Worm (Caenorhabditis elegans) whole organism, L1 larva: ENCODE data around the gene F54F2.9.

Experiments used
- C04F5.9 ChIP-seq: sonication (generic microtip); optimal IDR thresholded peaks from 2 replicates; lab custom pipeline; 2016; ENCODE audit warnings: missing genetic modification characterization, missing compliant biosample characterization
- ceh-82 ChIP-seq, 3 experiments: fragments of 150-350 bp in 1 of 3; sonication (generic microtip) in 2 of 3; optimal IDR thresholded peaks; 2 replicates each; lab custom pipeline; 2014 to 2017; ENCODE audit warnings: missing biosample characterization in 3 of 3, missing genetic modification characterization in 3 of 3
- ceh-88 ChIP-seq: fragments of 200-800 bp; sonication (Bioruptor generic); IDR thresholded peaks from 2 replicates; pipeline ENCODE4 v1.3.6; 2022; ENCODE audit warnings: missing genetic modification characterization, missing compliant biosample characterization
- ces-1 ChIP-seq: fragments of 150-350 bp; optimal IDR thresholded peaks from 2 replicates; lab custom pipeline; 2014; ENCODE audit warnings: missing biosample characterization, missing genetic modification reagents, missing genetic modification characterization
- dpl-1 ChIP-seq, 3 experiments: fragments of 150-350 bp in 2 of 3; sonication (generic microtip) in 1 of 3; optimal IDR thresholded peaks; 2 replicates each; lab custom pipeline; 2014 to 2017; ENCODE audit warnings: missing biosample characterization in 3 of 3, missing genetic modification characterization in 3 of 3, missing genetic modification reagents in 3 of 3
- efl-3 ChIP-seq: fragments of 200-800 bp; sonication (Bioruptor generic); optimal IDR thresholded peaks from 2 replicates; lab custom pipeline; 2018; ENCODE audit warnings: mild to moderate bottlenecking, missing genetic modification characterization, missing compliant biosample characterization
- egl-13 ChIP-seq: sonication (generic microtip); optimal IDR thresholded peaks from 2 replicates; lab custom pipeline; 2016; ENCODE audit warnings: missing genotype, missing genetic modification reagents, missing genetic modification characterization, missing compliant biosample characterization
- elt-3 ChIP-seq, 6 experiments: fragments of 150-350 bp in 1 of 6; sonication (generic microtip); optimal IDR thresholded peaks; 2 replicates each; lab custom pipeline; 2017 to 2018; ENCODE audit warnings: missing biosample characterization in 6 of 6, missing genetic modification characterization in 6 of 6, inconsistent platforms in 1 of 6
- fkh-10 ChIP-seq: sonication (generic microtip); optimal IDR thresholded peaks from 2 replicates; lab custom pipeline; 2017; ENCODE audit warnings: missing biosample characterization, missing genetic modification reagents, missing genetic modification characterization
- fkh-4 ChIP-seq: sonication (generic microtip); optimal IDR thresholded peaks from 2 replicates; lab custom pipeline; 2016; ENCODE audit warnings: missing compliant biosample characterization, missing genetic modification characterization, borderline replicate concordance
- fkh-8 ChIP-seq: sonication (generic microtip); optimal IDR thresholded peaks from 2 replicates; lab custom pipeline; 2016; ENCODE audit warnings: mild to moderate bottlenecking, missing genetic modification characterization, missing compliant biosample characterization
- hpl-2 ChIP-seq: fragments of 150-350 bp; optimal IDR thresholded peaks from 2 replicates; lab custom pipeline; 2014; ENCODE audit warnings: missing biosample characterization, missing genetic modification reagents, missing genetic modification characterization
- irx-1 ChIP-seq: sonication (generic microtip); optimal IDR thresholded peaks from 2 replicates; lab custom pipeline; 2016; ENCODE audit warnings: missing genetic modification characterization, missing compliant biosample characterization
- lin-15B ChIP-seq: fragments of 150-350 bp; sonication (generic microtip); optimal IDR thresholded peaks from 3 replicates; lab custom pipeline; 2014; ENCODE audit warnings: missing biosample characterization, missing genetic modification characterization
- lir-3 ChIP-seq: sonication (generic microtip); optimal IDR thresholded peaks from 2 replicates; lab custom pipeline; 2016; ENCODE audit warnings: mild to moderate bottlenecking, missing genetic modification characterization, moderate library complexity, missing compliant biosample characterization; ENCODE audit not compliant: poor library complexity
- lsy-2 ChIP-seq, 2 experiments: fragments of 150-350 bp; optimal IDR thresholded peaks; 2 replicates each; lab custom pipeline; 2014; ENCODE audit warnings: missing biosample characterization in 2 of 2, missing genetic modification characterization in 2 of 2
- mdl-1 ChIP-seq, 2 experiments: fragments of 150-350 bp; optimal IDR thresholded peaks; 2 replicates each; lab custom pipeline; 2014 to 2017; ENCODE audit warnings: missing biosample characterization in 2 of 2, missing genetic modification characterization in 2 of 2, inconsistent platforms in 1 of 2
- mef-2 ChIP-seq: fragments of 150-350 bp; optimal IDR thresholded peaks from 2 replicates; lab custom pipeline; 2014; ENCODE audit warnings: missing biosample characterization, missing genetic modification characterization
- mep-1 ChIP-seq: fragments of 150-350 bp; optimal IDR thresholded peaks from 2 replicates; lab custom pipeline; 2014; ENCODE audit warnings: missing biosample characterization, missing genetic modification characterization
- nhr-12 ChIP-seq: sonication (generic microtip); optimal IDR thresholded peaks from 2 replicates; lab custom pipeline; 2017; ENCODE audit warnings: missing biosample characterization, missing genetic modification characterization
- nhr-19 ChIP-seq: fragments of 200-800 bp; sonication (Bioruptor generic); conservative IDR thresholded peaks from 2 replicates; pipeline ENCODE4 v1.3.6; 2022; ENCODE audit warnings: missing genetic modification characterization, missing compliant biosample characterization
- nhr-237 ChIP-seq: fragments of 150-350 bp; optimal IDR thresholded peaks from 2 replicates; lab custom pipeline; 2014; ENCODE audit warnings: missing biosample characterization, missing genetic modification characterization
- nhr-47 ChIP-seq: sonication (generic microtip); optimal IDR thresholded peaks from 2 replicates; lab custom pipeline; 2016; ENCODE audit warnings: mild to moderate bottlenecking, missing genetic modification characterization, moderate library complexity, missing compliant biosample characterization
- nhr-77 ChIP-seq: fragments of 150-350 bp; optimal IDR thresholded peaks from 2 replicates; lab custom pipeline; 2014; ENCODE audit warnings: missing biosample characterization, missing genetic modification characterization
- nhr-90 ChIP-seq: sonication (generic microtip); optimal IDR thresholded peaks from 2 replicates; lab custom pipeline; 2016; ENCODE audit warnings: mild to moderate bottlenecking, missing genetic modification characterization, missing compliant biosample characterization; ENCODE audit not compliant: poor library complexity
- pag-3 ChIP-seq: sonication (generic microtip); optimal IDR thresholded peaks from 2 replicates; lab custom pipeline; 2017; ENCODE audit warnings: missing genetic modification characterization, mild to moderate bottlenecking, missing compliant biosample characterization, antibody characterized with exemption, borderline replicate concordance; ENCODE audit not compliant: insufficient read depth
- pax-3 ChIP-seq: fragments of 200-800 bp; sonication (Bioruptor generic); optimal IDR thresholded peaks from 2 replicates; lab custom pipeline; 2018; ENCODE audit warnings: mild to moderate bottlenecking, missing genetic modification characterization, moderate library complexity, missing compliant biosample characterization
- pqm-1 ChIP-seq: sonication (generic microtip); optimal IDR thresholded peaks from 3 replicates; lab custom pipeline; 2017; ENCODE audit warnings: missing biosample characterization, missing genetic modification characterization
- rnt-1 ChIP-seq: sonication (generic microtip); optimal IDR thresholded peaks from 2 replicates; lab custom pipeline; 2016; ENCODE audit warnings: mild to moderate bottlenecking, missing genetic modification characterization, moderate library complexity, missing compliant biosample characterization
- skn-1 ChIP-seq: fragments of 150-350 bp; optimal IDR thresholded peaks from 2 replicates; lab custom pipeline; 2014; ENCODE audit warnings: missing biosample characterization, missing genetic modification characterization
- snpc-4 ChIP-seq: fragments of 150-350 bp; optimal IDR thresholded peaks from 2 replicates; lab custom pipeline; 2014; ENCODE audit warnings: missing biosample characterization, missing genetic modification characterization
- snu-23 ChIP-seq: sonication (generic microtip); optimal IDR thresholded peaks from 2 replicates; lab custom pipeline; 2016; ENCODE audit warnings: missing genetic modification characterization, missing compliant biosample characterization
- sox-4 ChIP-seq: sonication (generic microtip); optimal IDR thresholded peaks from 2 replicates; lab custom pipeline; 2016; ENCODE audit warnings: missing genetic modification characterization, missing compliant biosample characterization
- sup-37 ChIP-seq: fragments of 200-800 bp; sonication (Bioruptor generic); optimal IDR thresholded peaks from 2 replicates; lab custom pipeline; 2018; ENCODE audit warnings: mild to moderate bottlenecking, missing genetic modification characterization, missing compliant biosample characterization
- tbx-2 ChIP-seq: sonication (generic microtip); optimal IDR thresholded peaks from 2 replicates; lab custom pipeline; 2016; ENCODE audit warnings: missing genetic modification characterization, missing compliant biosample characterization
- unc-62 ChIP-seq: fragments of 150-350 bp; optimal IDR thresholded peaks from 2 replicates; lab custom pipeline; 2014; ENCODE audit warnings: missing biosample characterization, missing genetic modification reagents, missing genetic modification characterization
- unc-98 ChIP-seq: fragments of 200-800 bp; sonication (Bioruptor generic); IDR thresholded peaks from 2 replicates; pipeline ENCODE4 v1.3.6; 2022; ENCODE audit warnings: missing genetic modification characterization, missing compliant biosample characterization
- vab-15 ChIP-seq: sonication (generic microtip); optimal IDR thresholded peaks from 2 replicates; lab custom pipeline; 2017; ENCODE audit warnings: missing genotype, mild to moderate bottlenecking, missing genetic modification characterization, missing compliant biosample characterization
- zag-1 ChIP-seq: fragments of 150-350 bp; optimal IDR thresholded peaks from 2 replicates; lab custom pipeline; 2014; ENCODE audit warnings: missing biosample characterization, missing genetic modification characterization

The F54F2.9 gene

ce11 chrIII:8799964-8800795, 26.8 kb downstream of the F54F2.9 start, which contains the start of gene F54F2.6 (continued):
- TF ChIP-seq vab-15 (peak; percentile 92), mep-1 (tag; lab: Kevin White, UChicago) (peak; percentile 95), snu-23 (GFP tag; lab: Kevin White, UChicago) (peak; percentile 90), C04F5.9 (tag; lab: Kevin White, UChicago) (no peak), pag-3 (tag; lab: Kevin White, UChicago) (no peak), elt-3 (tag; optimal IDR thresholded peaks at IDR 0.05; lab: Kevin White, UChicago) (peak in 1 of 6 experiments; percentile 23), dpl-1 (GFP tag; optimal IDR thresholded peaks at IDR 0.05; lab: Kevin White, UChicago) (peak; percentile 26 to 60 (median 51)), nhr-12 (no peak), ces-1 (GFP tag; lab: Kevin White, UChicago) (no peak), pax-3 (peak; percentile 86), tbx-2 (tag; lab: Kevin White, UChicago) (peak; percentile 97), fkh-8 (tag; lab: Kevin White, UChicago) (peak; percentile 94), ceh-88 (GFP tag; lab: Robert Waterston, UW) (peak; percentile 73), nhr-77 (tag; lab: Kevin White, UChicago) (peak; percentile 87), skn-1 (tag; lab: Kevin White, UChicago) (no peak), mdl-1 (tag; optimal IDR thresholded peaks at IDR 0.05; lab: Kevin White, UChicago) (peak; percentile 64 to 94), nhr-47 (tag; lab: Kevin White, UChicago) (peak; percentile 94), lin-15B (tag; lab: Kevin White, UChicago) (no peak), rnt-1 (tag; lab: Kevin White, UChicago) (peak; percentile 86), nhr-237 (tag; lab: Kevin White, UChicago) (no peak), egl-13 (tag; lab: Kevin White, UChicago) (peak; percentile 93), irx-1 (tag; lab: Kevin White, UChicago) (peak; percentile 89), hpl-2 (GFP tag; lab: Kevin White, UChicago) (no peak), nhr-19 (GFP tag; lab: Robert Waterston, UW) (peak; percentile 90), efl-3 (GFP tag; lab: Kevin White, UChicago) (no peak), unc-98 (no peak; the same call in 1 of the 2 replicates), lsy-2 (tag; optimal IDR thresholded peaks at IDR 0.05; lab: Kevin White, UChicago) (peak; percentile 84 to 89), pqm-1 (tag; lab: Kevin White, UChicago) (no peak), ceh-82 (tag; optimal IDR thresholded peaks at IDR 0.05; lab: Kevin White, UChicago) (peak; percentile 74 to 86 (median 75)), snpc-4 (peak; percentile 62), sup-37 (GFP tag; lab: Kevin White, UChicago) (peak; percentile 86), nhr-90 (tag; lab: Kevin White, UChicago) (peak; percentile 54), lir-3 (tag; lab: Kevin White, UChicago) (peak; percentile 60), mef-2 (tag; lab: Kevin White, UChicago) (peak; percentile 84), zag-1 (tag; lab: Kevin White, UChicago) (peak; percentile 71), unc-62 (GFP tag; lab: Kevin White, UChicago) (peak; percentile 69), fkh-10 (GFP tag; lab: Kevin White, UChicago) (peak; percentile 90), sox-4 (peak; percentile 59), fkh-4 (tag; lab: Kevin White, UChicago) (peak; percentile 79)
